Worm (Caenorhabditis elegans): Measurements from ENCODE around the gene dct-8.
"Not testable (repeated sequence)": the region's sequence is repeated elsewhere in the genome, so short reads cannot be mapped to it uniquely, and the experiment has no call there.

The dct-8 gene

DNA sequence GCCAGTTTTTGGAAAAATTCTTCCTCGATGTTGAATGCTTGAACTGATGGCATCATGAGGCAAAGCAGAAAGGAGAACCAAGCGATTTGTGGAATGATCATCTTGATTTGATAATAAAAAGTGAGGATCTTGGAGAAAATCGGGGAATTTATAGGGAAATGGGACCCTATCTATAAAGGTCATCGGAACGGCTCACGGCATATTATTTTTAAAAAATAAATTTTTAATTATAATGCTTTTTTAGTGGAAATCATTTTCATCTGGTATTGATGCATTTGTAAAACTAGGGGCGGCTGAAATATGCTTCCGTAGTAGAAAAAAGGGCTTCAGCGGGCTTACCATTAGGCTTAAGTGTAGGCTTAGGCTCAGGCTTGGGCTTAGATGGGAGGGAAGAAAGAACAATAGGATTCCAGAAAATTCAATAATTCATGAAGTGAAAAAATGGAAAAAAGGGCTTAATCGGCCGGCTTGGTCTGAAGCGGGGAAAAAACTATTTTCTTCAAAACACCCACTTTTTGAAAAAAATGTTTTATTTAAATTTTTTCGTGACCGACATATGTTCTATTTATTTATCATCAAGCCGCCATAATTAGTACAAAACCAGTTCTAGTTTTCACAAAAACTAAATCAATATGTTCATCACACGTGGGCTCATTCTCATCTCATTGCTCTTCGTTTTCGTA, 12.8 kb downstream of the dct-8 start, which contains the start of the genes F56D6.22 and F56D6.12:
Gene F56D6.22 (minus strand): TSS at position 101 of the 683 bp plus-strand sequence.
Gene F56D6.12 (plus strand): TSS at position 633 of the 683 bp plus-strand sequence.
- no peak for TF ChIP-seq flt-1 (GFP tag; IDR thresholded peaks at IDR 0.05)
- TF ChIP-seq klf-2 (GFP tag; conservative IDR thresholded peaks at IDR 0.05) = no peak
- no peak for TF ChIP-seq cog-1 (tag; optimal IDR thresholded peaks at IDR 0.05)
- no peak for TF ChIP-seq tab-1 (GFP tag; IDR thresholded peaks at IDR 0.05)
- no peak for TF ChIP-seq ref-1 (GFP tag; conservative IDR thresholded peaks at IDR 0.05)
- TF ChIP-seq ztf-29 (GFP tag; IDR thresholded peaks at IDR 0.05) = no peak
- no peak for TF ChIP-seq T22C8.4 (GFP tag; IDR thresholded peaks at IDR 0.05)
- TF ChIP-seq ztf-23 (GFP tag; IDR thresholded peaks at IDR 0.05) = no peak
- no peak for TF ChIP-seq med-1 (GFP tag; optimal IDR thresholded peaks at IDR 0.05; ENCODE audit: insufficient read depth)

DNA sequence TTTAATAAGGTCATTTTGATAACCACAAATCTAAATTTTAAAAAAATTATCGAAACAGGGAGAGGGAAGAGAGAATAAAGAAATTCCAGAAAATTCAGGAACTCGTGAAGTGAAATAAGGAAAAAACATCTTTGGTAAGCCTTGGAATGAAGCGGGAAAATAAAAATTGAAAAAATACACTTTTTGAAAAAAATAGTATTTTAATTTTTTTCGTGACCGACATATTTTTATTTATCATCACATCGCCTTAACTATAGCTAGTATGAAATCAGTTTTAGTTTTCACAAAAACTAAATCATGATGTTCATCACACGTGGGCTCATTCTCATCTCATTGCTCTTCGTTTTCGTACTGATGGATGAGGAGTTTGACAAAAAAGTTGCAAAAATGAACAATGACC, 14.2 kb downstream of the dct-8 start, which contains the start of gene F56D6.13:
Gene F56D6.13 (plus strand): TSS at position 301 of the 400 bp plus-strand sequence.
- TF ChIP-seq flt-1 (GFP tag; IDR thresholded peaks at IDR 0.05) (no peak), T22C8.4 (GFP tag; IDR thresholded peaks at IDR 0.05) (no peak), tab-1 (GFP tag; IDR thresholded peaks at IDR 0.05) (no peak), med-1 (GFP tag; optimal IDR thresholded peaks at IDR 0.05; ENCODE audit: insufficient read depth) (no peak), ztf-23 (GFP tag; IDR thresholded peaks at IDR 0.05) (no peak), klf-2 (GFP tag; conservative IDR thresholded peaks at IDR 0.05) (no peak), ztf-29 (GFP tag; IDR thresholded peaks at IDR 0.05) (no peak), ref-1 (GFP tag; conservative IDR thresholded peaks at IDR 0.05) (no peak), cog-1 (tag; optimal IDR thresholded peaks at IDR 0.05) (no peak)

DNA sequence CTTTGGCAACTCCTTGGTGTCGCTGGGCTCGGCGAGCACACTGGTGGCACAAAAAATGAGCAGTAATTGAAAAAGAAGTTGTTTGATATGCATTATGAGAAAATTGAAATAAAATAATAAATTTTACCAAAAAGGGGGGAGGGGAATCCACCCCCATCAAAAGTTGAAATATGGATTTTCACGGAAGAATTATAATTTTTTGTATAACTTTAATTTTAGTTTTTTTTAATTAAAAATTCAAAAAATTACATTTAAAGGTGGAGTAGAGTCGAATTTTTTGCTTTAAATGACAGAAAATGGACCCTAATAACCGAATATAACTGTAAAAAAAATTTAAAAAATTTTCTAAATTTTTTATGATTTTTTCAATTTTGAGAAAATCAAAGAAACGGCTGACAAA, 17.0 kb downstream of the dct-8 start, which contains the start of gene F56D6.18:
Gene F56D6.18 (minus strand): TSS at position 101 of the 400 bp plus-strand sequence.
- not testable (repeated sequence) for TF ChIP-seq flt-1, ztf-29, T22C8.4 (GFP tag; IDR thresholded peaks at IDR 0.05)

DNA sequence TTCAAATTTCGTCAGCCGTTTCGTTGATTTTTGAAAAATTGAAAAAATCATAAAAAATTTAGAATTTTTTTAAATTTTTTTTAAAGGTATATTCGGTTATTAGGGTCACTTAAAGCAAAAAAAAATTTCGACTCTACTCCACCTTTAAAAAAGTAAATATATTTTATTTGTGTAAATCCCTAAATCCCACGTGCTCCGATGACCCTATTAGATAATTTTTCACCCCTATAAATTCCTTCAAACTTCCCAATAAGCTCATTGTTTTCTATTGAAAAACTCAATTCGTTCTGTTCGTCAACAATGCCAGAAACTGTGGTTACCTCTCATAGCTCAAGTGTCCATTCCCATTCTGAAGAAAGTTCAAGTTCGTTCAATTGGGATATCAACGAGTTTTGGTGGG, 17.7 kb downstream of the dct-8 start, which contains the start of gene F56D6.20:
Gene F56D6.20 (plus strand): TSS at position 301 of the 400 bp plus-strand sequence.
- TF ChIP-seq tab-1 (GFP tag; IDR thresholded peaks at IDR 0.05) (no peak), flt-1 (GFP tag; IDR thresholded peaks at IDR 0.05) (no peak), cog-1 (tag; optimal IDR thresholded peaks at IDR 0.05) (no peak), ztf-23 (GFP tag; IDR thresholded peaks at IDR 0.05) (no peak), ref-1 (GFP tag; conservative IDR thresholded peaks at IDR 0.05) (no peak), T22C8.4 (GFP tag; IDR thresholded peaks at IDR 0.05) (no peak), klf-2 (GFP tag; conservative IDR thresholded peaks at IDR 0.05) (no peak), ztf-29 (GFP tag; IDR thresholded peaks at IDR 0.05) (no peak), med-1 (GFP tag; optimal IDR thresholded peaks at IDR 0.05; ENCODE audit: insufficient read depth) (no peak)

DNA sequence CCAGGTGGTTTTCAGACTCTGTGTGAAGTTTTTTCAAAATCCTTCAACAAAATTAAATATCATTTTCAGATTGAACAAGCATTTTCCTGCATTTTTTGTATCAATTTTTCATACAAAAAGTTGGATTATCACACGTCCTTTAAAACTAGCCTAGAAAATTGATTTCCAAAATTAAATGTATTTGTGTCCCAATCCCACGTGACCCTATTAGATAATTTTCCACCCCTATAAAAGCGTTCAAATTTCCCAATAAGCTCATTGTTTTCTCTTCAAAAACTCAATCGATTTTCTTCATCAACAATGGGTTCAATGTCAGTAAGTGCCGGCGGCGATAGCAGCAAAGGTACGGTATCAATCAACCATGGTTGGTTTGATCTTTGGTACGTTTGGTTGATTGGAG, 19.6 kb downstream of the dct-8 start, which contains the start of gene F56D6.19:
Gene F56D6.19 (plus strand): TSS at position 301 of the 400 bp plus-strand sequence.
- TF ChIP-seq ref-1 (GFP tag; conservative IDR thresholded peaks at IDR 0.05) = no peak
- no peak for TF ChIP-seq med-1 (GFP tag; optimal IDR thresholded peaks at IDR 0.05; ENCODE audit: insufficient read depth)
- TF ChIP-seq ztf-23 (GFP tag; IDR thresholded peaks at IDR 0.05) = no peak
- no peak for TF ChIP-seq ztf-29 (GFP tag; IDR thresholded peaks at IDR 0.05)
- TF ChIP-seq tab-1 (GFP tag; IDR thresholded peaks at IDR 0.05) = no peak
- TF ChIP-seq klf-2 (GFP tag; conservative IDR thresholded peaks at IDR 0.05) = no peak
- no peak for TF ChIP-seq flt-1 (GFP tag; IDR thresholded peaks at IDR 0.05)

DNA sequence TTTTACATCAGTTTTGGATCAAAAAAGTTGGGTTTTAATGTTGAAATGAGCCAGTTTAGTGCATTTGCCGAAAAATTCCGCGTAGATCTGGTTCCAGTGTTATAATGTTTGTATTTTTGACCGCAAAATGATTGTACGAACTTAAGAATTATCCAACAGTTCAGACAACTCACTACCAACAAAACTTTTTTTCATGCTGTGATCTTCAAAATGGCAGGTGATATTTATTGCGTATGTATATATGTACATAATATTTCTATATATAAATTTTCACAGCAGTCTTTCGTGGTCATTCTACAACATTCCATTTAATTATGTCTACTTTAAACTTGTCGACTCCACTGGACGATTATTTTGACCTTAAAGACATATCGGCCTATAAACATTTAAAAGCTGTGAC, 20.4 kb downstream of the dct-8 start, which contains the start of gene srz-20:
Gene srz-20 (plus strand): TSS at position 301 of the 400 bp plus-strand sequence.
- TF ChIP-seq flt-1 (GFP tag; IDR thresholded peaks at IDR 0.05) (no peak), ztf-29 (GFP tag; IDR thresholded peaks at IDR 0.05) (no peak), med-1 (GFP tag; optimal IDR thresholded peaks at IDR 0.05; ENCODE audit: insufficient read depth) (no peak), klf-2 (GFP tag; conservative IDR thresholded peaks at IDR 0.05) (no peak), ztf-23 (GFP tag; IDR thresholded peaks at IDR 0.05) (no peak), tab-1 (GFP tag; IDR thresholded peaks at IDR 0.05) (no peak), cog-1 (tag; optimal IDR thresholded peaks at IDR 0.05) (no peak)

DNA sequence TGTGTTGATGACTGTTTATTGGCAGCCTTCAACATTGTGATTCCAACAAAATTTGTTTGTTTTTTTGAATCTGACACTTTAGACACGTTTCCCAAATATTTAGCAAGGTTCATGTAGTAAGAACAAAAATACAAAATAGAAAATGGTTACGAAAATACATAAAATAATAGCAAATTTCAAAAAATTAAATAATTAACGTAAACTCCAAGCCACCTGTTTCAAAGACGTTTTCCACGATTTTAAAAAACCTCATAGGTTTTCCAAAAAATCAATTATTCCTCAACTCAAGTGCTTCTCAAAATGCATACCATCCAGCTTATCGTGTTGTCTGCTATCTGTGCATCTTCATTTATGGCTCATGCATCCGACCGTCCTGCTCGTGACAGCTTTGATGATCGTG, 22.5 kb downstream of the dct-8 start, which contains the start of gene F56D6.14:
Gene F56D6.14 (plus strand): TSS at position 301 of the 400 bp plus-strand sequence.
- no peak for TF ChIP-seq tab-1 (GFP tag; IDR thresholded peaks at IDR 0.05)
- TF ChIP-seq klf-2 (GFP tag; conservative IDR thresholded peaks at IDR 0.05) = no peak
- no peak for TF ChIP-seq flt-1 (GFP tag; IDR thresholded peaks at IDR 0.05)
- TF ChIP-seq T22C8.4 (GFP tag; IDR thresholded peaks at IDR 0.05) = no peak
- no peak for TF ChIP-seq ztf-29 (GFP tag; IDR thresholded peaks at IDR 0.05)
- no peak for TF ChIP-seq ref-1 (GFP tag; conservative IDR thresholded peaks at IDR 0.05)
- no peak for TF ChIP-seq ztf-23 (GFP tag; IDR thresholded peaks at IDR 0.05)
- no peak for TF ChIP-seq med-1 (GFP tag; optimal IDR thresholded peaks at IDR 0.05; ENCODE audit: insufficient read depth)
- TF ChIP-seq cog-1 (tag; optimal IDR thresholded peaks at IDR 0.05) = no peak

DNA sequence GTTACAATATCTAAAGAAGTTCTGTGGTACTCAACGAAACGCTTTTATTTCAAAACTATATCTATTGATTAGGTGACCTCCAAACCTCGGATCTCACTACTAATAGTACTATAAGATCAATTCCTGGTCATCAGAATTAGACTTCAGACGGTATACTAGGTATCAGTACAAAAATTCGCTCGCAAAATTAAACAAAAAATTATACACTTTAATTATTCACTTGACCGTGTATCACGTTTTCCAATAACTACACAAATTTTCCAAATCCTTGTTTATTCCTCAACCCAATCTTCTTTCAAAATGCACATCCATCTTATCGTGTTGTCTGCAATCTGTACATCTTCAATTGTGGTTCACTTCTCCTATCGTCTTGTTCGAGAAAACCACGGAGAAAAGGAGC, 23.3 kb downstream of the dct-8 start, which contains the start of gene F56D6.23:
Gene F56D6.23 (plus strand): TSS at position 301 of the 400 bp plus-strand sequence.
- TF ChIP-seq ref-1 (GFP tag; conservative IDR thresholded peaks at IDR 0.05) (no peak), flt-1 (GFP tag; IDR thresholded peaks at IDR 0.05) (no peak), T22C8.4 (GFP tag; IDR thresholded peaks at IDR 0.05) (no peak), cog-1 (tag; optimal IDR thresholded peaks at IDR 0.05) (no peak), med-1 (GFP tag; optimal IDR thresholded peaks at IDR 0.05; ENCODE audit: insufficient read depth) (no peak), ztf-23 (GFP tag; IDR thresholded peaks at IDR 0.05) (no peak), ztf-29 (GFP tag; IDR thresholded peaks at IDR 0.05) (no peak), klf-2 (GFP tag; conservative IDR thresholded peaks at IDR 0.05) (no peak)

DNA sequence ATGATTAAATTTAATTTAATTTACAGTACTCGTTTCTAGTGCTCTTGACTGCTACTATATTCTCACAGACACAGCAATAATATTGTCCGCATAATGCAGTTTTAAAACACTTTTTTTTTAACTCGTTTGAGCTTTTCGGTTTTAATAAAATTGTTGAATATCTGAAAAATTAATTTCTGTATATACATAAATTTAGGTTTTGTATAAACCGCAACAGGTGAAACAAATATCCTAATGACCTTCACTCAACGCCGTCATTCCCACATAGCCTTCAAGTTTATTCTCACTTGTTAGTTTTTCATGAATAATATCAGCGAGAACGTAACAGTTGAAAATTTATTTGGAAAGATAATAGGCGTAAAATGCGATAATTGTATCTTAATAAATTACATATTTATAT, 24.6 kb downstream of the dct-8 start, which contains the start of gene srz-19:
Gene srz-19 (plus strand): TSS at position 301 of the 400 bp plus-strand sequence.
- no peak for TF ChIP-seq ztf-29 (GFP tag; IDR thresholded peaks at IDR 0.05)
- TF ChIP-seq T22C8.4 (GFP tag; IDR thresholded peaks at IDR 0.05) = no peak
- no peak for TF ChIP-seq cog-1 (tag; optimal IDR thresholded peaks at IDR 0.05)
- no peak for TF ChIP-seq med-1 (GFP tag; optimal IDR thresholded peaks at IDR 0.05; ENCODE audit: insufficient read depth)
- no peak for TF ChIP-seq ref-1 (GFP tag; conservative IDR thresholded peaks at IDR 0.05)
- no peak for TF ChIP-seq flt-1 (GFP tag; IDR thresholded peaks at IDR 0.05)
- no peak for TF ChIP-seq klf-2 (GFP tag; conservative IDR thresholded peaks at IDR 0.05)
- TF ChIP-seq tab-1 (GFP tag; IDR thresholded peaks at IDR 0.05) = no peak
- TF ChIP-seq ztf-23 (GFP tag; IDR thresholded peaks at IDR 0.05) = no peak
